Fruit fly (Drosophila melanogaster) whole organism, prepupa: ENCODE results near the gene ETHR.
A peak's percentile ranks its signal among the peaks of the same experiment; 100 is the strongest.

Experiments used
- CG10669 ChIP-seq: fragments of 200-800 bp; sonication (Bioruptor generic); optimal IDR thresholded peaks from 3 replicates; lab custom pipeline; 2018; ENCODE audit warnings: missing biosample characterization, mild to moderate bottlenecking, missing genetic modification characterization, moderate library complexity
- CG11294 ChIP-seq: fragments of 200-800 bp; sonication (Bioruptor generic); IDR thresholded peaks from 2 replicates; pipeline ENCODE4 v1.3.6; 2022; ENCODE audit warnings: missing biosample characterization, missing genetic modification characterization
- CG16779 ChIP-seq: fragments of 200-800 bp; sonication (Bioruptor generic); optimal IDR thresholded peaks from 3 replicates; lab custom pipeline; 2017; ENCODE audit warnings: missing biosample characterization, mild to moderate bottlenecking, missing genetic modification characterization
- CG32006 ChIP-seq: fragments of 200-800 bp; sonication (Bioruptor generic); optimal IDR thresholded peaks from 3 replicates; lab custom pipeline; 2017; ENCODE audit warnings: missing biosample characterization, mild to moderate bottlenecking, missing genetic modification characterization
- Eip78C ChIP-seq: fragments of 200-800 bp; sonication (Bioruptor generic); peaks from one replicate; lab custom pipeline; 2016; ENCODE audit warnings: missing biosample characterization, missing genetic modification characterization
- pdm3 ChIP-seq: fragments of 200-800 bp; sonication (Bioruptor generic); optimal IDR thresholded peaks from 3 replicates; lab custom pipeline; 2016; ENCODE audit warnings: missing biosample characterization, missing genetic modification characterization

DNA sequence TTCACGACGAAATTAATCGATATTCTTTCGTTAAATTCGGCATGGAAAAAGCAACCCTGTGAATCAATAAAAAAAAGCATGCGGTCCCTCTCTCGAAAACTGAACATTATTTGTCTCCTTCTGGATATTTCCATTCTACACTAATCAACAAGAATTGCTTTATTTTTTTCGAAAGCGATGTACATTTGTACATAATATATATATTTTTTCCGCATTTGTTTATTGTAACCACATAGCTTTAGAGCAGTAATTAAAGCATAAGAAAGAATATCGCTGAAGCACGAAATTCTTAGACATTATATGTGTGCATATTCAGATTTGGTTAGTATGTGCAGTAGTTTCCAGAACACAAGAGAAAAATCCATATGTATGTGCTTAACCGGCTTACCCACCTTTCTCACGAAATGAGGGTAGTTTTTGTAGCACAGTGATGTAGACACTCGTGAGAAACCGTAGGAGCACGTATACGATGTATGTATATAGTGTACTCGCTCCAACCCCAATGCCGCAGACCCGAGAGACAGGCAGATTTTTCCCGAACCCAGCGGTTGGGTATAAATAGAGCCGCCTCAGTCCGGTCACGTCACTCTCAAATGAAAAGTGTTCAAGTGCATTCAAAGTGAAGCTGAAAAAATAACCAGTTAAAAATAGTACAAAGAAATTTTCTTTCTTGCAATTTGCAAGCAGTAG lies 49.4 kb downstream of the ETHR start:
- TF ChIP-seq pdm3 (GFP tag; lab: Kevin White, UChicago) (peak; percentile 91), CG11294 (GFP tag; lab: Robert Waterston, UW) (no peak), CG10669 (peak; percentile 95), CG16779 (tag; lab: Kevin White, UChicago) (peak; percentile 78), CG32006 (GFP tag; lab: Kevin White, UChicago) (peak; percentile 92), Eip78C (peak; percentile 98)
